Worm (Caenorhabditis elegans) whole organism, midembryonic: Measurements from ENCODE around the gene Y53C12A.11.

ENCODE experiments used
- T22C8.4 ChIP-seq: fragments of 200-800 bp; sonication (Bioruptor generic); IDR thresholded peaks from 2 replicates; pipeline ENCODE4 v1.3.6; 2022; ENCODE audit warnings: missing genetic modification characterization, missing compliant biosample characterization
- cog-1 ChIP-seq: sonication (generic microtip); optimal IDR thresholded peaks from 2 replicates; lab custom pipeline; 2016; ENCODE audit warnings: missing genetic modification characterization, missing compliant biosample characterization
- flt-1 ChIP-seq: fragments of 200-800 bp; sonication (Bioruptor generic); IDR thresholded peaks from 2 replicates; pipeline ENCODE4 v1.3.6; 2022; ENCODE audit warnings: missing genetic modification characterization, missing compliant biosample characterization
- klf-2 ChIP-seq: fragments of 200-800 bp; sonication (Bioruptor generic); conservative IDR thresholded peaks from 2 replicates; pipeline ENCODE4 v1.3.6; 2022; ENCODE audit warnings: missing genetic modification reagents, missing genetic modification characterization, missing compliant biosample characterization
- med-1 ChIP-seq: sonication (generic microtip); optimal IDR thresholded peaks from 2 replicates; lab custom pipeline; 2017; ENCODE audit warnings: missing genetic modification characterization, mild to moderate bottlenecking, missing compliant biosample characterization, antibody characterized with exemption, missing genetic modification reagents; ENCODE audit not compliant: insufficient read depth
- ref-1 ChIP-seq: fragments of 200-800 bp; sonication (Bioruptor generic); conservative IDR thresholded peaks from 2 replicates; pipeline ENCODE4 v1.3.6; 2022; ENCODE audit warnings: missing genetic modification reagents, missing genetic modification characterization, missing compliant biosample characterization
- tab-1 ChIP-seq: fragments of 200-800 bp; sonication (Bioruptor generic); IDR thresholded peaks from 2 replicates; pipeline ENCODE4 v1.3.6; 2022; ENCODE audit warnings: missing genetic modification characterization, missing compliant biosample characterization
- ztf-23 ChIP-seq: fragments of 200-800 bp; sonication (Bioruptor generic); IDR thresholded peaks from 2 replicates; pipeline ENCODE4 v1.3.6; 2022; ENCODE audit warnings: missing genetic modification reagents, missing genetic modification characterization, missing compliant biosample characterization
- ztf-29 ChIP-seq: fragments of 200-800 bp; sonication (Bioruptor generic); IDR thresholded peaks from 2 replicates; pipeline ENCODE4 v1.3.6; 2022; ENCODE audit warnings: missing genetic modification reagents, missing genetic modification characterization, missing compliant biosample characterization

DNA sequence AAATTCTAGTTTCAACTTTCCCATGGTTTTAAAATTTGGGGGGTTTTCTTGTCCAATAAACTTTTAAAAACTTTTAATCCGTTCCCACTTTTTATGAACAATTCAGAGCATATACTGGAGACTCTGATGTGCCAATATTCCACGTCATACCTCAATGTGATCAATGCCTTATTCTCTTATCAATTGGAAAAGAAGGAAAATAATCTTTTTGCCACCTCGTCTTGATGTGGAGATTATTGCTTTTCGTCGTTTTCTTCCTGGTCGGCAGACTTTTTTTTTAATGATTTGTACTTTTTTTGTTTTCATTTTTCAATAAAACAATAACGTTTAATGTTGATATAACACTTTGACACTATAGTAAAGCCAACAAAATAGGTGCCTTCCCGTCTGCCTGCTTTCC is 41.0 kb downstream of the Y53C12A.11 start:
- TF ChIP-seq med-1 (GFP tag; lab: Kevin White, UChicago), result no peak
- TF ChIP-seq ztf-29 (GFP tag; lab: Robert Waterston, UW), result no peak
- no peak for TF ChIP-seq cog-1 (tag; lab: Kevin White, UChicago)
- no peak for TF ChIP-seq flt-1 (GFP tag; lab: Robert Waterston, UW)
- no peak for TF ChIP-seq ztf-23 (GFP tag; lab: Robert Waterston, UW)
- TF ChIP-seq klf-2, result no peak
- TF ChIP-seq ref-1, result no peak
- no peak for TF ChIP-seq tab-1 (GFP tag; lab: Robert Waterston, UW)
- TF ChIP-seq T22C8.4 (GFP tag; lab: Robert Waterston, UW), result no peak
